Worm (Caenorhabditis elegans) whole organism, midembryonic: ENCODE measurements around the gene klp-18.

Source experiments
- T22C8.4 ChIP-seq: fragments of 200-800 bp; sonication (Bioruptor generic); IDR thresholded peaks from 2 replicates; pipeline ENCODE4 v1.3.6; 2022; ENCODE audit warnings: missing genetic modification characterization, missing compliant biosample characterization
- cog-1 ChIP-seq: sonication (generic microtip); optimal IDR thresholded peaks from 2 replicates; lab custom pipeline; 2016; ENCODE audit warnings: missing genetic modification characterization, missing compliant biosample characterization
- flt-1 ChIP-seq: fragments of 200-800 bp; sonication (Bioruptor generic); IDR thresholded peaks from 2 replicates; pipeline ENCODE4 v1.3.6; 2022; ENCODE audit warnings: missing genetic modification characterization, missing compliant biosample characterization
- klf-2 ChIP-seq: fragments of 200-800 bp; sonication (Bioruptor generic); conservative IDR thresholded peaks from 2 replicates; pipeline ENCODE4 v1.3.6; 2022; ENCODE audit warnings: missing genetic modification reagents, missing genetic modification characterization, missing compliant biosample characterization
- ref-1 ChIP-seq: fragments of 200-800 bp; sonication (Bioruptor generic); conservative IDR thresholded peaks from 2 replicates; pipeline ENCODE4 v1.3.6; 2022; ENCODE audit warnings: missing genetic modification reagents, missing genetic modification characterization, missing compliant biosample characterization
- tab-1 ChIP-seq: fragments of 200-800 bp; sonication (Bioruptor generic); IDR thresholded peaks from 2 replicates; pipeline ENCODE4 v1.3.6; 2022; ENCODE audit warnings: missing genetic modification characterization, missing compliant biosample characterization
- ztf-23 ChIP-seq: fragments of 200-800 bp; sonication (Bioruptor generic); IDR thresholded peaks from 2 replicates; pipeline ENCODE4 v1.3.6; 2022; ENCODE audit warnings: missing genetic modification reagents, missing genetic modification characterization, missing compliant biosample characterization
- ztf-29 ChIP-seq: fragments of 200-800 bp; sonication (Bioruptor generic); IDR thresholded peaks from 2 replicates; pipeline ENCODE4 v1.3.6; 2022; ENCODE audit warnings: missing genetic modification reagents, missing genetic modification characterization, missing compliant biosample characterization

- TF ChIP-seq cog-1 (tag; lab: Kevin White, UChicago): no peak
- TF ChIP-seq klf-2 (GFP tag; lab: Robert Waterston, UW): no peak
- no peak for TF ChIP-seq ztf-23 (GFP tag; lab: Robert Waterston, UW)
- no peak for TF ChIP-seq ref-1 (GFP tag; lab: Robert Waterston, UW)
- no peak for TF ChIP-seq flt-1
- TF ChIP-seq T22C8.4 (GFP tag; lab: Robert Waterston, UW): no peak
- no peak for TF ChIP-seq ztf-29 (GFP tag; lab: Robert Waterston, UW)
- no peak for TF ChIP-seq tab-1 (GFP tag; lab: Robert Waterston, UW)
Observed at ce11 chrIV:7081214-7081613, 41.2 kb downstream of the klp-18 start, which contains the start of gene Y43B11AR.1.
